Worm (Caenorhabditis elegans): ENCODE measurements around the gene D1086.10.

DNA sequence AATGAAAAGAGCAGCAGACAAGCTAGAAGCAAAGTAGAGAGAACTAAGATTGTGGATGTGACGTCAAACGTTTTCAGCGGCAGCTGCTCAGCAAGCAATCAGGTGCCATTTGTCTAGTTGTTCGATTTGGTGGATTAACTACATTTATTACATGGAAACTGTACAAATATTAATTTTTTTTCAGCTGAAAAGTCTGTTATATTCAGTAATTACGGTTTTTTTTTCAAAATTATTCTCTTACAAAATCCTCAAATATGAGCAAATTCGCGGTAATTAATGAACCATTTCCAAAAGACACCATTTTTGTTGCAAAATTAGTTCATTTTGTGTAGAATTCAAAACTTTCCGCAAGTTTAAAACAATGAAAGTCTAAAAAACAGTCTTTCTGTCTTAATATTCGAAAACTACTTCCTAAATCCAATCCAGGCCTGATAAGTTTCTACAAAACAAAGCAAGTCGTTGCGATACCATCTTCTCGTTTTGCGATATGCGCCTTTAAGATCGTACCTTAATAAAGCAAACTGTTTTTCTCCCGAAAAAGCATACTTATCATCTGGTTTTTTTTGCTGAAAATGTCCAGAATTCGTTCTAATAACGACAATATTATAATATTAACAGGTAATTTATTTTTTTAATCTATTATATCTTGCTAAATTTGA, 7.9 kb downstream of the D1086.10 start, which contains the start of the genes D1086.5 and him-5:
- TF ChIP-seq jun-1 (tag; optimal IDR thresholded peaks at IDR 0.05) (no peak), nhr-77 (tag; optimal IDR thresholded peaks at IDR 0.05) (no peak), fkh-10 (GFP tag; optimal IDR thresholded peaks at IDR 0.05) (no peak), snpc-4 (tag; optimal IDR thresholded peaks at IDR 0.05) (no peak), ceh-82 (tag; optimal IDR thresholded peaks at IDR 0.05) (no peak), lin-15B (tag; optimal IDR thresholded peaks at IDR 0.05) (no peak), unc-62 (GFP tag; optimal IDR thresholded peaks at IDR 0.05) (no peak), nhr-28 (tag; optimal IDR thresholded peaks at IDR 0.05) (no peak), egl-27 (tag; optimal IDR thresholded peaks at IDR 0.05) (no peak), nhr-11 (tag; optimal IDR thresholded peaks at IDR 0.05) (no peak), skn-1 (tag; optimal IDR thresholded peaks at IDR 0.05) (no peak), nhr-237 (tag; optimal IDR thresholded peaks at IDR 0.05) (no peak)
